Worm (Caenorhabditis elegans) whole organism, young adult: ENCODE measurements around the gene mec-3.

Experiments used
- F57A8.1 ChIP-seq: fragments of 200-800 bp; sonication (Bioruptor generic); optimal IDR thresholded peaks from 2 replicates; lab custom pipeline; 2018; ENCODE audit warnings: mild to moderate bottlenecking, missing genetic modification characterization, moderate library complexity, missing compliant biosample characterization
- Y79H2A.3 ChIP-seq: fragments of 200-800 bp; sonication (Bioruptor generic); conservative IDR thresholded peaks from 2 replicates; pipeline ENCODE4 v1.3.6; 2022; ENCODE audit warnings: missing genetic modification reagents, missing genetic modification characterization, missing compliant biosample characterization
- dpl-1 ChIP-seq: fragments of 150-350 bp; optimal IDR thresholded peaks from 2 replicates; lab custom pipeline; 2014; ENCODE audit warnings: missing biosample characterization, missing genetic modification reagents, missing genetic modification characterization
- efl-1 ChIP-seq: fragments of 150-350 bp; optimal IDR thresholded peaks from 2 replicates; lab custom pipeline; 2014; ENCODE audit warnings: missing biosample characterization, missing genetic modification reagents, missing genetic modification characterization
- gei-17 ChIP-seq: fragments of 200-800 bp; sonication (Bioruptor generic); optimal IDR thresholded peaks from 2 replicates; lab custom pipeline; 2018; ENCODE audit warnings: mild to moderate bottlenecking, missing genetic modification characterization, missing compliant biosample characterization
- lin-54 ChIP-seq: fragments of 200-800 bp; sonication (Bioruptor generic); optimal IDR thresholded peaks from 2 replicates; lab custom pipeline; 2018; ENCODE audit warnings: mild to moderate bottlenecking, missing genetic modification characterization, missing compliant biosample characterization
- snpc-4 ChIP-seq, 5 experiments: fragments of 150-350 bp in 1 of 5; sonication (generic microtip) in 4 of 5; optimal IDR thresholded peaks; 2 replicates each; lab custom pipeline; 2014 to 2018; ENCODE audit warnings: missing genetic modification characterization in 5 of 5, missing biosample characterization in 3 of 5, antibody characterized with exemption in 2 of 5, mild to moderate bottlenecking in 2 of 5, missing compliant biosample characterization in 2 of 5, missing genotype in 2 of 5, moderate library complexity in 2 of 5, missing genetic modification reagents in 1 of 5
- unc-130 ChIP-seq: sonication (generic microtip); optimal IDR thresholded peaks from 2 replicates; lab custom pipeline; 2016; ENCODE audit warnings: missing genetic modification reagents, missing genetic modification characterization, missing compliant biosample characterization
- ztf-28 ChIP-seq: fragments of 200-800 bp; sonication (Bioruptor generic); IDR thresholded peaks from 2 replicates; pipeline ENCODE4 v1.3.6; 2022; ENCODE audit warnings: missing genetic modification reagents, missing genetic modification characterization, missing compliant biosample characterization

DNA sequence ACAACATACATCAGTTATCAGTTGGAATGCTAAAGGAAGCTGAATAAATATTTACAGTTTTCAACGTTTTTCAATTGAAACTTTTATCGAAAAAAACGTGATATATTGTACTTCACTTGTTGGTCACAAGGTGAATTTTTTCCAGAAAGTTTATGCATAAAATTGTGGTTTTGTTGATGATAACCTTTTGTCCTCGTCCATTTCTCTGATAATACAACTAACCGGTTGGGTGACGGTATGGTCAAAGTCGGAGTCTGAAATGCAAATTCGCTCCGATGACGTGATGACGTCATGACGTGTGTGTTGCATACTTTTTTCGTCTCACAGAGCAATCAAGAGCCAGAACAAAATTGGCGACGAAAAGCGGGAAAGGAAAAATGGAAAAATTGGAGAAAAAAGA lies 49.8 kb upstream of the mec-3 start:
- TF ChIP-seq lin-54 (GFP tag; lab: Kevin White, UChicago) (no peak), snpc-4 (GFP tag; optimal IDR thresholded peaks at IDR 0.05; lab: Kevin White, UChicago) (no peak), snpc-4 (tag; optimal IDR thresholded peaks at IDR 0.05; lab: Kevin White, UChicago) (no peak), ztf-28 (GFP tag; lab: Robert Waterston, UW) (no peak), efl-1 (GFP tag; lab: Kevin White, UChicago) (no peak), F57A8.1 (GFP tag; lab: Kevin White, UChicago) (no peak), unc-130 (GFP tag; lab: Kevin White, UChicago) (no peak), Y79H2A.3 (GFP tag; lab: Robert Waterston, UW) (no peak), dpl-1 (no peak), gei-17 (GFP tag; lab: Kevin White, UChicago) (no peak)
